Fruit fly (Drosophila melanogaster) whole organism: Measurements from ENCODE around the gene CG9040.

Experiments
- CG8478 ChIP-seq: fragments of >200 bp; optimal IDR thresholded peaks from 2 replicates; lab custom pipeline; 2018; ENCODE audit warnings: inconsistent platforms
- Dll ChIP-seq: fragments of >200 bp; optimal IDR thresholded peaks from 2 replicates; lab custom pipeline; 2017
- EcR ChIP-seq, 2 experiments: fragments of >200 bp; optimal IDR thresholded peaks; 2 replicates each; lab custom pipeline; 2017; ENCODE audit warnings: missing biosample characterization in 2 of 2, missing genetic modification characterization in 2 of 2, missing genetic modification reagents in 2 of 2
- pan ChIP-seq: fragments of >200 bp; optimal IDR thresholded peaks from 2 replicates; lab custom pipeline; 2017
- psq ChIP-seq: fragments of >200 bp; optimal IDR thresholded peaks from 2 replicates; lab custom pipeline; 2017
- usp ChIP-seq: fragments of >200 bp; optimal IDR thresholded peaks from 2 replicates; lab custom pipeline; 2017; ENCODE audit warnings: missing biosample characterization, missing genetic modification characterization, mixed read lengths

CG9040 gene

DNA sequence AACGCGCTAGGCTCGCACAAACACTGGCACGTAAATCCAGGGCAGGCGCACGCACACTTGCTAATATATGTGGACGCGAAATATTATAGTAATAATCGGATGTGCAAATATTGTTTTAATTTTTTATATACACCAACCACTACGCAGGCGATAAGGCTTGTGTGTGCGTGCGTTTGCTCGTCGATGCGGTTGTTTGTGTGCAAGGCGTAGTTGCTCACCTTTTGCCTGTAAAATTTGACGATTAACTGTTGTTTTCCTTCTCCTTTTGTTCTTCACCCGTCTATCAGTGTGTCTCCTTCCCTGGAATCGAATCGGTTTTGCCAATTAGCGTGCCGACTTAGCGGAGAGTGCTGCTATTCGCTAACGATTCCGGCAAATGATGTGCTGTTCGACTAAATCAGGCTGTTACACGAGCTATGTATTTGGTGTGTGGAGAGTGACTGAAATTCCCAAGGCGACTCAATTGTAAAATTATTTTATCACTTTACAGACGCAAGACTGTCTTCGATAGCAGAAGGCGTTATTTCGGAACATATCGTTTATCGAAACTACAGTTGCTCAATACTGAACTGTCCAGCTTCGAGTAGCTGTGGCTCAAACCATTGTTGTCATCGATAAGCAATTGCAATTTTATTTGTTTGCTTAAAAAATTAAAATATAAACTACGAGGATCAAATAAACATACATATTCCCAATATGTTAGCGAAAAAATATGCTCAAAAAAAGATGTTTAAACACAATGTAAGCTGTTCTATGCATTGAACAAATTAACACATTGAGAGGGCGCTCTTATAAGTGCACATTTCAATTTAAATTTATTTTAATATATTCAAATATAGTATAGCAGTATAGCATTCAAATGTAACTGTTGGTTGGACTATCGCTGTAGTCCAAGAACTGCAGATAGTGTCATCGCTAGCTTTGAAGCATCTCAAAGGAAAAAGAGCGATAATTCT lies 43.8 kb downstream of the CG9040 start, which contains the start of the genes CG6650 and endos:
TSS of gene CG6650 (plus strand) at position 280 of the 956 bp plus-strand sequence.
TSS of gene endos (minus strand) at position 536 of the 956 bp plus-strand sequence.
- TF ChIP-seq pan (lab: Kevin White, UChicago) (no peak), psq (lab: Kevin White, UChicago) (no peak), usp (GFP tag; lab: Kevin White, UChicago) (no peak), EcR (GFP tag; optimal IDR thresholded peaks at IDR 0.05; lab: Kevin White, UChicago) (no peak), Dll (lab: Kevin White, UChicago) (no peak), CG8478 (lab: Kevin White, UChicago) (no peak)

DNA sequence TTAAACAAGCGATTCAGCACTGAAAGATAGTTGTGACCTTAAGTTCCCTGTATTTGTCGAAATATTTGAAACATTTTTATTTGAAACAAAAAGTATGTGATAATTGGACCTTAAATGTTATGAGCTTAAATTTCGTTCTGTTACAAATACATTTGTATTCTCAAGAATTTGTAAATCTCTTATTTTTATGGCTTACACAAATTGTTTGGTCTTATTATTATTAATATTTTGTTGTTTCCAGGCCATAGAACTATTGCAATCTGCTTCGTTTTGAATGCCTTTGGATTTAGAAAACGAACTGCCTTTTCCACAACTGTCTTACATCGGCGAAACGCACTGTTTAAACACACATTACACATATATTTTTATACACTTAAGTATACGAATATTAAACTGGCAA lies 46.8 kb downstream of the CG9040 start, which contains the start of gene CG6661:
TSS of gene CG6661 (plus strand) at position 301 of the 400 bp plus-strand sequence.
- TF ChIP-seq EcR (GFP tag; optimal IDR thresholded peaks at IDR 0.05; lab: Kevin White, UChicago) (no peak), psq (lab: Kevin White, UChicago) (no peak), CG8478 (lab: Kevin White, UChicago) (no peak), usp (GFP tag; lab: Kevin White, UChicago) (no peak), Dll (lab: Kevin White, UChicago) (no peak), pan (lab: Kevin White, UChicago) (no peak)

DNA sequence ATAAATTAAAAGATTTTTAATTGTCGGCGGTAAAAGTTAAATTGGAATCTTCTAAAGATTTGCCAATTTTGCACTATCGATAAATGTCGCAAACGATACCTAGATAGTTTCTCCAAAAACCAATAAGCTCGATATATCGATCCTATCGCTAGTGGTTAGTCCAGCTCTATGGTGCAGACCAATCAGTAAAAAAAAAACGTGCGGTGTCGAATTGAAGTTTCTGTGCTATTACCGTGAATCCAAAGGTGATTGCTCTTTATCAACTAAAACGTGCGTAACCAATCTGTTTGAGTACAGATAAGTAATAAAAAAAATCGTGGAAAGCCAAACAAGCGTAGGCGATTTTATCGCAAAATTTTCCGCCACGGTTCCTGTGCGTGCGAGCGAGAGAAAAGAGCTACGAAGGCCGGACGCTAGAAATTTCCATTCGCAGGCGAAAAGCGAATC lies 49.2 kb downstream of the CG9040 start, which contains the start of gene Hsp110:
TSS of gene Hsp110 (plus strand) at position 153 of the 447 bp plus-strand sequence.
- no peak for TF ChIP-seq usp (GFP tag; lab: Kevin White, UChicago)
- TF ChIP-seq pan (lab: Kevin White, UChicago) = no peak
- TF ChIP-seq psq (lab: Kevin White, UChicago) = no peak
- TF ChIP-seq EcR (GFP tag; optimal IDR thresholded peaks at IDR 0.05; lab: Kevin White, UChicago) = no peak
- TF ChIP-seq CG8478 (lab: Kevin White, UChicago) = no peak
- TF ChIP-seq Dll (lab: Kevin White, UChicago) = no peak
